Worm (Caenorhabditis elegans) whole organism, midembryonic: ENCODE results near the gene C16C10.8.

Experiments
- T22C8.4 ChIP-seq: fragments of 200-800 bp; sonication (Bioruptor generic); IDR thresholded peaks from 2 replicates; pipeline ENCODE4 v1.3.6; 2022; ENCODE audit warnings: missing genetic modification characterization, missing compliant biosample characterization
- flt-1 ChIP-seq: fragments of 200-800 bp; sonication (Bioruptor generic); IDR thresholded peaks from 2 replicates; pipeline ENCODE4 v1.3.6; 2022; ENCODE audit warnings: missing genetic modification characterization, missing compliant biosample characterization
- med-1 ChIP-seq: sonication (generic microtip); optimal IDR thresholded peaks from 2 replicates; lab custom pipeline; 2017; ENCODE audit warnings: missing genetic modification characterization, mild to moderate bottlenecking, missing compliant biosample characterization, antibody characterized with exemption, missing genetic modification reagents; ENCODE audit not compliant: insufficient read depth
- ref-1 ChIP-seq: fragments of 200-800 bp; sonication (Bioruptor generic); conservative IDR thresholded peaks from 2 replicates; pipeline ENCODE4 v1.3.6; 2022; ENCODE audit warnings: missing genetic modification reagents, missing genetic modification characterization, missing compliant biosample characterization
- ztf-29 ChIP-seq: fragments of 200-800 bp; sonication (Bioruptor generic); IDR thresholded peaks from 2 replicates; pipeline ENCODE4 v1.3.6; 2022; ENCODE audit warnings: missing genetic modification reagents, missing genetic modification characterization, missing compliant biosample characterization

- TF ChIP-seq ref-1 (GFP tag; lab: Robert Waterston, UW) (no peak), flt-1 (GFP tag; lab: Robert Waterston, UW) (no peak), ztf-29 (no peak), T22C8.4 (no peak), med-1 (GFP tag; lab: Kevin White, UChicago) (no peak)
Observed at ce11 chrIII:4120386-4120785, 43.6 kb downstream of the C16C10.8 start.
